Worm (Caenorhabditis elegans) whole organism, mixed stage, embryonic: ENCODE results near the gene scl-7.

Experiments
- ces-1 ChIP-seq: fragments of 150-350 bp; optimal IDR thresholded peaks from 2 replicates; lab custom pipeline; 2014; ENCODE audit warnings: missing biosample characterization, missing genetic modification reagents, missing genetic modification characterization
- elt-3 ChIP-seq: fragments of 150-350 bp; optimal IDR thresholded peaks from 2 replicates; lab custom pipeline; 2014; ENCODE audit warnings: missing biosample characterization, missing genetic modification characterization
- lsy-2 ChIP-seq: fragments of 150-350 bp; optimal IDR thresholded peaks from 2 replicates; lab custom pipeline; 2014; ENCODE audit warnings: missing biosample characterization, missing genetic modification characterization
- nhr-12 ChIP-seq: fragments of 150-350 bp; optimal IDR thresholded peaks from 2 replicates; lab custom pipeline; 2014; ENCODE audit warnings: missing biosample characterization, missing genetic modification characterization
- nhr-237 ChIP-seq: fragments of 150-350 bp; optimal IDR thresholded peaks from 2 replicates; lab custom pipeline; 2014; ENCODE audit warnings: missing biosample characterization, missing genetic modification characterization
- nhr-28 ChIP-seq: fragments of 150-350 bp; optimal IDR thresholded peaks from 2 replicates; lab custom pipeline; 2014; ENCODE audit warnings: missing biosample characterization, missing genetic modification characterization
- pha-4 ChIP-seq: fragments of 150-350 bp; optimal IDR thresholded peaks from 2 replicates; lab custom pipeline; 2018; ENCODE audit warnings: missing biosample characterization, missing genetic modification reagents, missing genetic modification characterization
- snpc-4 ChIP-seq: fragments of 150-350 bp; optimal IDR thresholded peaks from 2 replicates; lab custom pipeline; 2014; ENCODE audit warnings: missing biosample characterization, missing genetic modification characterization
- unc-120 ChIP-seq: sonication (generic microtip); optimal IDR thresholded peaks from 2 replicates; lab custom pipeline; 2017; ENCODE audit warnings: missing genetic modification characterization, missing compliant biosample characterization; ENCODE audit not compliant: poor library complexity, severe bottlenecking
- unc-39 ChIP-seq: fragments of 150-350 bp; optimal IDR thresholded peaks from 2 replicates; lab custom pipeline; 2014; ENCODE audit warnings: missing biosample characterization, missing genetic modification characterization
- unc-62 ChIP-seq: fragments of 150-350 bp; optimal IDR thresholded peaks from 2 replicates; lab custom pipeline; 2014; ENCODE audit warnings: missing biosample characterization, missing genetic modification reagents, missing genetic modification characterization
- ztf-11 ChIP-seq: fragments of 150-350 bp; optimal IDR thresholded peaks from 2 replicates; lab custom pipeline; 2014; ENCODE audit warnings: missing biosample characterization, missing genetic modification characterization

- TF ChIP-seq lsy-2 (tag; lab: Kevin White, UChicago) (no peak), pha-4 (tag; lab: Kevin White, UChicago) (no peak), unc-39 (tag; lab: Kevin White, UChicago) (no peak), nhr-237 (no peak), ces-1 (GFP tag; lab: Kevin White, UChicago) (no peak), nhr-28 (tag; lab: Kevin White, UChicago) (no peak), elt-3 (tag; lab: Kevin White, UChicago) (no peak), nhr-12 (no peak), snpc-4 (tag; lab: Kevin White, UChicago) (no peak), ztf-11 (tag; lab: Kevin White, UChicago) (no peak), unc-120 (tag; lab: Kevin White, UChicago) (no peak), unc-62 (no peak)
Observed at ce11 chrIV:13090967-13091366, 20.7 kb downstream of the scl-7 start, which contains the start of gene col-132.
